Fruit fly (Drosophila melanogaster) whole organism, embryonic: ENCODE measurements around the gene brat.

Experiments
- ATbp ChIP-seq: fragments of 200-800 bp; sonication (Bioruptor generic); optimal IDR thresholded peaks from 2 replicates; lab custom pipeline; 2017; ENCODE audit warnings: missing biosample characterization, mild to moderate bottlenecking, missing genetic modification characterization, missing genetic modification reagents
- Adf1 ChIP-seq: fragments of 200-800 bp; sonication (Bioruptor generic); IDR thresholded peaks from 2 replicates; pipeline ENCODE4 v1.3.6; 2022; ENCODE audit warnings: missing biosample characterization, missing genetic modification characterization
- Aef1 ChIP-seq: fragments of 200-800 bp; sonication (Bioruptor generic); IDR thresholded peaks from 3 replicates; pipeline ENCODE4 v1.3.6; 2022; ENCODE audit warnings: missing biosample characterization, missing genetic modification characterization
- Awh ChIP-seq: fragments of 200-800 bp; sonication (Bioruptor generic); IDR thresholded peaks from 2 replicates; pipeline ENCODE4, ENCODE4 v1.3.6; 2022; ENCODE audit warnings: missing biosample characterization, missing genetic modification characterization
- B-H2 ChIP-seq: fragments of 200-800 bp; sonication (Bioruptor generic); optimal IDR thresholded peaks from 2 replicates; lab custom pipeline; 2018; ENCODE audit warnings: missing biosample characterization, mild to moderate bottlenecking, missing genetic modification characterization
- Bdp1 ChIP-seq: fragments of 200-800 bp; sonication (Bioruptor generic); optimal IDR thresholded peaks from 3 replicates; lab custom pipeline; 2016; ENCODE audit warnings: missing biosample characterization, missing genetic modification characterization
- CG10274 ChIP-seq: fragments of 200-800 bp; sonication (Bioruptor generic); optimal IDR thresholded peaks from 3 replicates; lab custom pipeline; 2017; ENCODE audit warnings: missing biosample characterization, mild to moderate bottlenecking, missing genetic modification characterization
- CG13424 ChIP-seq: fragments of 200-800 bp; sonication (Bioruptor generic); optimal IDR thresholded peaks from 2 replicates; lab custom pipeline; 2019; ENCODE audit warnings: missing biosample characterization, mild to moderate bottlenecking, missing genetic modification characterization, moderate library complexity
- CG13624 ChIP-seq: fragments of 200-800 bp; sonication (Bioruptor generic); optimal IDR thresholded peaks from 2 replicates; lab custom pipeline; 2016; ENCODE audit warnings: missing biosample characterization, missing genetic modification characterization
- CG14441 ChIP-seq: fragments of 200-800 bp; sonication (Bioruptor generic); IDR thresholded peaks from 2 replicates; pipeline ENCODE4 v1.3.6; 2022; ENCODE audit warnings: missing biosample characterization, missing genetic modification characterization
- CG3163 ChIP-seq: fragments of 200-800 bp; sonication (Bioruptor generic); optimal IDR thresholded peaks from 3 replicates; lab custom pipeline; 2016; ENCODE audit warnings: missing biosample characterization, missing genetic modification characterization
- CG32767 ChIP-seq: fragments of 200-800 bp; sonication (Bioruptor generic); IDR thresholded peaks from 2 replicates; pipeline ENCODE4 v1.3.6; 2022; ENCODE audit warnings: missing biosample characterization, missing genetic modification characterization
- CG3281 ChIP-seq: fragments of 200-800 bp; sonication (Bioruptor generic); optimal IDR thresholded peaks from 3 replicates; lab custom pipeline; 2017; ENCODE audit warnings: missing biosample characterization, mild to moderate bottlenecking, missing genetic modification characterization
- CG33213 ChIP-seq: fragments of 200-800 bp; sonication (Bioruptor generic); optimal IDR thresholded peaks from 3 replicates; lab custom pipeline; 2016; ENCODE audit warnings: missing biosample characterization, missing genetic modification characterization
- CG7271 ChIP-seq: fragments of 200-800 bp; sonication (Bioruptor generic); optimal IDR thresholded peaks from 2 replicates; lab custom pipeline; 2018; ENCODE audit warnings: missing biosample characterization, mild to moderate bottlenecking, missing genetic modification characterization, moderate library complexity
- CG7839 ChIP-seq: fragments of 200-800 bp; sonication (Bioruptor generic); optimal IDR thresholded peaks from 3 replicates; lab custom pipeline; 2018; ENCODE audit warnings: missing biosample characterization, mild to moderate bottlenecking, missing genetic modification characterization, moderate library complexity
- CG8281 ChIP-seq: fragments of 200-800 bp; sonication (Bioruptor generic); optimal IDR thresholded peaks from 2 replicates; lab custom pipeline; 2018; ENCODE audit warnings: missing biosample characterization, mild to moderate bottlenecking, missing genetic modification characterization, moderate library complexity
- CG9876 ChIP-seq: fragments of 200-800 bp; sonication (Bioruptor generic); optimal IDR thresholded peaks from 2 replicates; lab custom pipeline; 2016; ENCODE audit warnings: missing biosample characterization, missing genetic modification characterization
- CrebB ChIP-seq: fragments of 200-800 bp; sonication (Bioruptor generic); optimal IDR thresholded peaks from 3 replicates; lab custom pipeline; 2018; ENCODE audit warnings: missing biosample characterization, mild to moderate bottlenecking, missing genetic modification characterization
- Drgx ChIP-seq: fragments of 200-800 bp; sonication (Bioruptor generic); IDR thresholded peaks from 2 replicates; pipeline ENCODE4 v1.3.6; 2022; ENCODE audit warnings: missing biosample characterization, missing genetic modification characterization
- Ets97D ChIP-seq: fragments of 200-800 bp; sonication (Bioruptor generic); optimal IDR thresholded peaks from 3 replicates; lab custom pipeline; 2016; ENCODE audit warnings: missing biosample characterization, missing genetic modification characterization
- Hmx ChIP-seq: fragments of 200-800 bp; sonication (Bioruptor generic); optimal IDR thresholded peaks from 2 replicates; lab custom pipeline; 2016; ENCODE audit warnings: missing biosample characterization, missing genetic modification characterization
- Med ChIP-seq: fragments of 200-800 bp; sonication (Bioruptor generic); peaks from one replicate; lab custom pipeline; 2016; ENCODE audit warnings: missing biosample characterization, missing genetic modification characterization, mild to moderate bottlenecking, inconsistent platforms, moderate library complexity
- Oli ChIP-seq: fragments of 200-800 bp; sonication (Bioruptor generic); optimal IDR thresholded peaks from 2 replicates; lab custom pipeline; 2018; ENCODE audit warnings: missing biosample characterization, mild to moderate bottlenecking, missing genetic modification characterization, moderate library complexity
- Opbp ChIP-seq: fragments of 200-800 bp; sonication (Bioruptor generic); IDR thresholded peaks from 3 replicates; pipeline ENCODE4 v1.3.6; 2022; ENCODE audit warnings: missing biosample characterization, missing genetic modification characterization; ENCODE audit not compliant: partially characterized antibody
- Scr ChIP-seq: fragments of 200-800 bp; sonication (Bioruptor generic); IDR thresholded peaks from 2 replicates; pipeline ENCODE4 v1.3.6; 2022; ENCODE audit warnings: missing biosample characterization, missing genetic modification characterization; ENCODE audit not compliant: partially characterized antibody
- Side ChIP-seq: fragments of 200-800 bp; sonication (Bioruptor generic); optimal IDR thresholded peaks from 2 replicates; lab custom pipeline; 2016; ENCODE audit warnings: missing biosample characterization, missing genetic modification characterization
- Stat92E ChIP-seq, 3 experiments: fragments of >200 bp in 2 of 3; fragments of 200-800 bp in 1 of 3; sonication (Bioruptor generic) in 1 of 3; optimal IDR thresholded peaks; 2 replicates each; lab custom pipeline; 2017 to 2019; ENCODE audit warnings: missing biosample characterization in 3 of 3, missing genetic modification characterization in 3 of 3, mild to moderate bottlenecking in 1 of 3, moderate library complexity in 1 of 3
- Trl ChIP-seq, 3 experiments: fragments of >200 bp in 2 of 3; fragments of 200-800 bp in 1 of 3; sonication (Bioruptor generic) in 1 of 3; optimal IDR thresholded peaks; 2 replicates in 1 of 3; 3 replicates in 2 of 3; lab custom pipeline; 2016 to 2017; ENCODE audit warnings: missing biosample characterization in 1 of 3, missing genetic modification characterization in 1 of 3
- Xrp1 ChIP-seq: fragments of 200-800 bp; sonication (Bioruptor generic); IDR thresholded peaks from 2 replicates; pipeline ENCODE4 v1.3.6; 2022; ENCODE audit warnings: missing biosample characterization, missing genetic modification characterization
- aop ChIP-seq: fragments of 200-800 bp; sonication (Bioruptor generic); IDR thresholded peaks from 2 replicates; pipeline ENCODE4 v1.3.6; 2022; ENCODE audit warnings: missing biosample characterization, missing genetic modification characterization
- cad ChIP-seq: fragments of >200 bp; optimal IDR thresholded peaks from 2 replicates; lab custom pipeline; 2017; ENCODE audit warnings: missing biosample characterization, missing genetic modification characterization
- dmrt11E ChIP-seq: fragments of 200-800 bp; sonication (Bioruptor generic); optimal IDR thresholded peaks from 3 replicates; lab custom pipeline; 2018; ENCODE audit warnings: missing biosample characterization, mild to moderate bottlenecking, missing genetic modification characterization, moderate library complexity
- ewg ChIP-seq: fragments of 200-800 bp; sonication (Bioruptor generic); optimal IDR thresholded peaks from 3 replicates; lab custom pipeline; 2017; ENCODE audit warnings: mild to moderate bottlenecking, missing biosample characterization, missing genetic modification reagents, missing genetic modification characterization
- gce ChIP-seq: fragments of 200-800 bp; sonication (Bioruptor generic); IDR thresholded peaks from 3 replicates; pipeline ENCODE4 v1.3.6; 2022; ENCODE audit warnings: missing biosample characterization, missing genetic modification characterization
- gsb ChIP-seq: fragments of 200-800 bp; sonication (Bioruptor generic); IDR thresholded peaks from 2 replicates; pipeline ENCODE4 v1.3.6; 2022; ENCODE audit warnings: missing biosample characterization, missing genetic modification characterization
- jigr1 ChIP-seq: fragments of 200-800 bp; sonication (Bioruptor generic); IDR thresholded peaks from 3 replicates; pipeline ENCODE4 v1.3.6; 2022; ENCODE audit warnings: missing biosample characterization, missing genetic modification characterization
- kni ChIP-seq: fragments of 200-800 bp; sonication (Bioruptor generic); optimal IDR thresholded peaks from 3 replicates; lab custom pipeline; 2017; ENCODE audit warnings: mild to moderate bottlenecking, missing biosample characterization, missing genetic modification reagents, missing genetic modification characterization
- lola ChIP-seq, 3 experiments: fragments of >200 bp in 2 of 3; fragments of 200-800 bp in 1 of 3; sonication (Bioruptor generic) in 1 of 3; optimal IDR thresholded peaks; 2 replicates each; lab custom pipeline; 2017 to 2019; ENCODE audit warnings: missing biosample characterization in 3 of 3, missing genetic modification characterization in 3 of 3, mild to moderate bottlenecking in 1 of 3, moderate library complexity in 1 of 3
- odd ChIP-seq: fragments of 200-800 bp; sonication (Bioruptor generic); optimal IDR thresholded peaks from 2 replicates; lab custom pipeline; 2017; ENCODE audit warnings: missing biosample characterization, mild to moderate bottlenecking, missing genetic modification characterization
- onecut ChIP-seq: fragments of 200-800 bp; sonication (Bioruptor generic); IDR thresholded peaks from 2 replicates; pipeline ENCODE4 v1.3.6; 2022; ENCODE audit warnings: missing biosample characterization, missing genetic modification characterization
- pita ChIP-seq: fragments of 200-800 bp; sonication (Bioruptor generic); optimal IDR thresholded peaks from 2 replicates; lab custom pipeline; 2017; ENCODE audit warnings: missing biosample characterization, mild to moderate bottlenecking, missing genetic modification characterization
- pros ChIP-seq: fragments of 200-800 bp; sonication (Bioruptor generic); optimal IDR thresholded peaks from 3 replicates; lab custom pipeline; 2019; ENCODE audit warnings: missing biosample characterization, mild to moderate bottlenecking, missing genetic modification characterization, moderate library complexity
- seq ChIP-seq: fragments of 200-800 bp; sonication (Bioruptor generic); IDR thresholded peaks from 2 replicates; pipeline ENCODE4 v1.3.6; 2022; ENCODE audit warnings: missing biosample characterization, missing genetic modification characterization
- tap ChIP-seq: fragments of 200-800 bp; optimal IDR thresholded peaks from 3 replicates; lab custom pipeline; 2019; ENCODE audit warnings: missing biosample characterization, mild to moderate bottlenecking, missing genetic modification characterization, moderate library complexity
- tin ChIP-seq: fragments of 200-800 bp; sonication (Bioruptor generic); optimal IDR thresholded peaks from 3 replicates; lab custom pipeline; 2016; ENCODE audit warnings: missing biosample characterization, missing genetic modification characterization
- tio ChIP-seq: fragments of 200-800 bp; sonication (Bioruptor generic); optimal IDR thresholded peaks from 2 replicates; lab custom pipeline; 2017; ENCODE audit warnings: missing biosample characterization, missing genetic modification characterization, inconsistent platforms
- ttk ChIP-seq: fragments of 200-800 bp; sonication (Bioruptor generic); IDR thresholded peaks from 2 replicates; pipeline ENCODE4 v2.1.2; 2022; ENCODE audit warnings: missing biosample characterization, missing genetic modification characterization
- wdn ChIP-seq: fragments of 200-800 bp; sonication (Bioruptor generic); IDR thresholded peaks from 2 replicates; pipeline ENCODE4 v1.3.6; 2022; ENCODE audit warnings: missing biosample characterization, missing genetic modification characterization

Gene brat

DNA sequence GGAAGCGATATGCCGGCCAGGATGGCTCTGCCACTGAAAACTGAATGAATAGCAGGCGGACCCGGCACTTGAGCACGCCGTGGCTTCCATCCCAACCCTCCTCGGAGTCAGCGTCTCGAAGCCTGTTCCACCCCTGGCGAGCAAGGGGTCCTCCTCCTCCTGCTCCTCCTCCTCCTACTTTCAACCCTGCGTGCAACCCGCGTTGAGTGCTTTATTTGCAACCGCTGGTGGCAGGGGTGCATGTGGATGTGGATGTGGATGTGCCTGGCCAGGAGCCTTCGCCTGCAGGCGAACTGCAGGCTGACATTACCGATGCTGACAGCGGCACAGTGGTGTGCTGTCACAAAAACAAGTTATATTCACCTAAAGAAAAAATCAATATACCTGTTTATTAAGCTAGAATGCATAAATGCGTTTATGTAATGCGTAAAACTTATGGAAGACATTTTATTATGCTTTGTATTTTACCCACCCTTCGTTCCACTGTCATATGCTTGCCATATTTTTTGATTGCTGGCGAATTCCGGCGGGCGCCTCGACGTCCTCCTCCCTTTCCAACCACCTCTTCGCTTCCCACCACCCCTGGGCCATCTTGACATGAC, 62.9 kb downstream of the brat start (continued):
- TF ChIP-seq CG14441 (GFP tag; lab: Robert Waterston, UW) (peak; percentile 72), Awh (GFP tag; lab: Robert Waterston, UW) (peak; percentile 80), Stat92E (GFP tag; optimal IDR thresholded peaks at IDR 0.05; lab: Kevin White, UChicago) (no peak), dmrt11E (tag; lab: Kevin White, UChicago) (peak; percentile 84), ttk (0 out of 2 replicates have a peak, but pooled peaks have one; percentile 46), jigr1 (GFP tag; lab: Robert Waterston, UW) (peak; percentile 41; the same call in 1 of the 3 replicates), Scr (GFP tag; lab: Robert Waterston, UW) (no peak), Hmx (no peak), aop (GFP tag; lab: Robert Waterston, UW) (no peak), CG10274 (no peak), onecut (GFP tag; lab: Robert Waterston, UW) (peak; percentile 73), Side (GFP tag; lab: Kevin White, UChicago) (peak; percentile 31), ewg (peak; percentile 41), tio (GFP tag; lab: Kevin White, UChicago) (peak; percentile 15), CG7839 (tag; lab: Kevin White, UChicago) (peak; percentile 66), Ets97D (GFP tag; lab: Kevin White, UChicago) (no peak), cad (GFP tag; lab: Kevin White, UChicago) (no peak), CG13624 (GFP tag; lab: Kevin White, UChicago) (no peak), CG7271 (tag; lab: Kevin White, UChicago) (no peak), Med (GFP tag; lab: Kevin White, UChicago) (peak; percentile 91), ATbp (GFP tag; lab: Kevin White, UChicago) (peak; percentile 40), Aef1 (GFP tag; lab: Robert Waterston, UW) (peak; percentile 49; the same call in 2 of the 3 replicates), gsb (peak; percentile 10; the same call in 1 of the 2 replicates), B-H2 (no peak), pita (GFP tag; lab: Kevin White, UChicago) (no peak), CG13424 (tag; lab: Kevin White, UChicago) (peak; percentile 53), CG8281 (tag; lab: Kevin White, UChicago) (no peak), kni (GFP tag; lab: Kevin White, UChicago) (no peak), Bdp1 (GFP tag; lab: Kevin White, UChicago) (peak; percentile 35), CG3163 (GFP tag; lab: Kevin White, UChicago) (no peak), tap (tag; lab: Kevin White, UChicago) (peak; percentile 61), Oli (tag; lab: Kevin White, UChicago) (peak; percentile 68), tin (GFP tag; lab: Kevin White, UChicago) (peak; percentile 34), Xrp1 (GFP tag; lab: Robert Waterston, UW) (peak; percentile 92), wdn (no peak), CG3281 (GFP tag; lab: Kevin White, UChicago) (peak; percentile 1), seq (GFP tag; lab: Robert Waterston, UW) (peak; percentile 25; the same call in 1 of the 2 replicates), CG33213 (no peak), lola (GFP tag; optimal IDR thresholded peaks at IDR 0.05; lab: Kevin White, UChicago) (peak in 1 of 3 experiments; percentile 78), Opbp (GFP tag; lab: Robert Waterston, UW) (no peak), odd (no peak), Drgx (peak; percentile 65), CG32767 (GFP tag; lab: Robert Waterston, UW) (peak; percentile 48; the same call in 1 of the 2 replicates), Trl (optimal IDR thresholded peaks at IDR 0.05; lab: Kevin White, UChicago) (no peak), Trl (GFP tag; optimal IDR thresholded peaks at IDR 0.05; lab: Kevin White, UChicago) (peak; percentile 32), Adf1 (GFP tag; lab: Robert Waterston, UW) (no peak), gce (GFP tag; lab: Robert Waterston, UW) (no peak), pros (peak; percentile 92), CG9876 (GFP tag; lab: Kevin White, UChicago) (no peak), CrebB (no peak)
